Fruit fly (Drosophila melanogaster) whole organism, embryonic: ENCODE measurements around the gene CG7483.

Experiments used
- BEAF-32 ChIP-seq: fragments of 200-800 bp; sonication (Bioruptor generic); optimal IDR thresholded peaks from 3 replicates; lab custom pipeline; 2017; ENCODE audit warnings: missing biosample characterization, missing genetic modification characterization, mild to moderate bottlenecking, moderate library complexity, missing genetic modification reagents
- Blimp-1 ChIP-seq: fragments of 200-800 bp; sonication (Bioruptor generic); optimal IDR thresholded peaks from 3 replicates; lab custom pipeline; 2018; ENCODE audit warnings: missing biosample characterization, missing genetic modification characterization, mild to moderate bottlenecking, moderate library complexity, missing genetic modification reagents
- CG11247 ChIP-seq: fragments of 200-800 bp; sonication (Bioruptor generic); IDR thresholded peaks from 2 replicates; pipeline ENCODE4 v1.3.6; 2022; ENCODE audit warnings: missing biosample characterization, missing genetic modification characterization
- CG13287 ChIP-seq: fragments of 200-800 bp; sonication (Bioruptor generic); IDR thresholded peaks from 2 replicates; pipeline ENCODE4 v1.3.6; 2022; ENCODE audit warnings: missing biosample characterization, missing genetic modification characterization; ENCODE audit not compliant: partially characterized antibody
- CG13624 ChIP-seq: fragments of 200-800 bp; sonication (Bioruptor generic); optimal IDR thresholded peaks from 2 replicates; lab custom pipeline; 2016; ENCODE audit warnings: missing biosample characterization, missing genetic modification characterization
- CG1603 ChIP-seq: fragments of 200-800 bp; sonication (Bioruptor generic); optimal IDR thresholded peaks from 2 replicates; lab custom pipeline; 2019; ENCODE audit warnings: missing biosample characterization, mild to moderate bottlenecking, missing genetic modification characterization, moderate library complexity
- CG16813 ChIP-seq: fragments of 200-800 bp; sonication (Bioruptor generic); IDR thresholded peaks from 3 replicates; pipeline ENCODE4 v1.3.6; 2022; ENCODE audit warnings: missing biosample characterization, missing genetic modification characterization; ENCODE audit not compliant: partially characterized antibody
- CG17385 ChIP-seq: fragments of 200-800 bp; sonication (Bioruptor generic); optimal IDR thresholded peaks from 3 replicates; lab custom pipeline; 2018; ENCODE audit warnings: missing biosample characterization, mild to moderate bottlenecking, missing genetic modification characterization
- CG4617 ChIP-seq: fragments of 200-800 bp; sonication (Bioruptor generic); optimal IDR thresholded peaks from 3 replicates; lab custom pipeline; 2016; ENCODE audit warnings: missing biosample characterization, missing genetic modification characterization, borderline replicate concordance
- CG4730 ChIP-seq: fragments of 200-800 bp; sonication (Bioruptor generic); IDR thresholded peaks from 2 replicates; pipeline ENCODE4 v1.3.6; 2022; ENCODE audit warnings: missing biosample characterization, missing genetic modification characterization
- CG5180 ChIP-seq: fragments of 200-800 bp; sonication (Bioruptor generic); optimal IDR thresholded peaks from 3 replicates; lab custom pipeline; 2017; ENCODE audit warnings: missing biosample characterization, missing genetic modification characterization, mild to moderate bottlenecking, moderate library complexity, missing genetic modification reagents
- CG6765 ChIP-seq: fragments of 200-800 bp; sonication (Bioruptor generic); optimal IDR thresholded peaks from 3 replicates; lab custom pipeline; 2017; ENCODE audit warnings: missing biosample characterization, mild to moderate bottlenecking, missing genetic modification characterization
- CG7372 ChIP-seq: fragments of 200-800 bp; sonication (Bioruptor generic); IDR thresholded peaks from 2 replicates; pipeline ENCODE4 v1.3.6; 2022; ENCODE audit warnings: missing biosample characterization, missing genetic modification characterization
- CG9797 ChIP-seq: fragments of 200-800 bp; sonication (Bioruptor generic); optimal IDR thresholded peaks from 3 replicates; lab custom pipeline; 2018; ENCODE audit warnings: missing biosample characterization, mild to moderate bottlenecking, missing genetic modification characterization
- Deaf1 ChIP-seq: fragments of 200-800 bp; optimal IDR thresholded peaks from 3 replicates; lab custom pipeline; 2019; ENCODE audit warnings: missing biosample characterization, mild to moderate bottlenecking, missing genetic modification characterization, moderate library complexity
- Dll ChIP-seq: fragments of 200-800 bp; sonication (Bioruptor generic); IDR thresholded peaks from 4 replicates; pipeline ENCODE4 v1.3.6; 2022; ENCODE audit warnings: missing biosample characterization, missing genetic modification characterization; ENCODE audit not compliant: partially characterized antibody
- Doc3 ChIP-seq: fragments of 200-800 bp; sonication (Bioruptor generic); IDR thresholded peaks from 3 replicates; pipeline ENCODE4 v1.3.6; 2022; ENCODE audit warnings: missing biosample characterization, missing genetic modification characterization; ENCODE audit not compliant: partially characterized antibody
- Dp ChIP-seq: fragments of 200-800 bp; sonication (Bioruptor generic); optimal IDR thresholded peaks from 2 replicates; lab custom pipeline; 2018; ENCODE audit warnings: missing biosample characterization, mild to moderate bottlenecking, missing genetic modification characterization, moderate library complexity
- Dref ChIP-seq: fragments of 200-800 bp; sonication (Bioruptor generic); IDR thresholded peaks from 2 replicates; pipeline ENCODE4 v1.3.6; 2022; ENCODE audit warnings: missing biosample characterization, missing genetic modification characterization
- E2f2 ChIP-seq: fragments of 200-800 bp; sonication (Bioruptor generic); IDR thresholded peaks from 2 replicates; pipeline ENCODE4 v1.3.6; 2022; ENCODE audit warnings: missing biosample characterization, missing genetic modification characterization
- Gsc ChIP-seq: fragments of 200-800 bp; sonication (Bioruptor generic); IDR thresholded peaks from 2 replicates; pipeline ENCODE4 v1.3.6; 2022; ENCODE audit warnings: missing biosample characterization, missing genetic modification characterization
- HmgZ ChIP-seq: fragments of 200-800 bp; sonication (Bioruptor generic); optimal IDR thresholded peaks from 2 replicates; lab custom pipeline; 2018; ENCODE audit warnings: missing biosample characterization, mild to moderate bottlenecking, missing genetic modification characterization
- Lhr ChIP-seq: fragments of 200-800 bp; sonication (Bioruptor generic); optimal IDR thresholded peaks from 3 replicates; lab custom pipeline; 2017; ENCODE audit warnings: mild to moderate bottlenecking, missing biosample characterization, missing genetic modification reagents, missing genetic modification characterization
- MBD-R2 ChIP-seq: fragments of 200-800 bp; sonication (Bioruptor generic); IDR thresholded peaks from 2 replicates; pipeline ENCODE4 v1.3.6; 2022; ENCODE audit warnings: missing biosample characterization, missing genetic modification characterization
- MESR4 ChIP-seq: fragments of 200-800 bp; sonication (Bioruptor generic); optimal IDR thresholded peaks from 2 replicates; lab custom pipeline; 2018; ENCODE audit warnings: missing biosample characterization, mild to moderate bottlenecking, missing genetic modification characterization, moderate library complexity
- Pdp1 ChIP-seq, 2 experiments: fragments of 200-800 bp; sonication (Bioruptor generic); optimal IDR thresholded peaks; 3 replicates each; lab custom pipeline; 2016; ENCODE audit warnings: missing biosample characterization in 2 of 2, missing genetic modification characterization in 2 of 2, mild to moderate bottlenecking in 1 of 2, moderate library complexity in 1 of 2
- Scr ChIP-seq: fragments of 200-800 bp; sonication (Bioruptor generic); IDR thresholded peaks from 2 replicates; pipeline ENCODE4 v1.3.6; 2022; ENCODE audit warnings: missing biosample characterization, missing genetic modification characterization; ENCODE audit not compliant: partially characterized antibody
- Sry-δ ChIP-seq: fragments of 200-800 bp; sonication (Bioruptor generic); optimal IDR thresholded peaks from 2 replicates; lab custom pipeline; 2016; ENCODE audit warnings: missing biosample characterization, missing genetic modification characterization
- Ssrp ChIP-seq: fragments of 200-800 bp; sonication (Bioruptor generic); optimal IDR thresholded peaks from 2 replicates; lab custom pipeline; 2018; ENCODE audit warnings: missing biosample characterization, mild to moderate bottlenecking, missing genetic modification characterization, moderate library complexity
- bigmax ChIP-seq: fragments of 200-800 bp; sonication (Bioruptor generic); optimal IDR thresholded peaks from 2 replicates; lab custom pipeline; 2018; ENCODE audit warnings: missing biosample characterization, mild to moderate bottlenecking, missing genetic modification characterization
- chinmo ChIP-seq: fragments of 200-800 bp; sonication (Bioruptor generic); IDR thresholded peaks from 4 replicates; pipeline ENCODE4 v1.3.6; 2022; ENCODE audit warnings: missing biosample characterization, missing genetic modification characterization; ENCODE audit not compliant: partially characterized antibody
- esg ChIP-seq: fragments of 200-800 bp; sonication (Bioruptor generic); conservative IDR thresholded peaks from 2 replicates; pipeline ENCODE4 v1.3.6; 2022; ENCODE audit warnings: missing biosample characterization, missing genetic modification characterization
- gfzf ChIP-seq: fragments of 200-800 bp; sonication (Bioruptor generic); optimal IDR thresholded peaks from 2 replicates; lab custom pipeline; 2016; ENCODE audit warnings: missing biosample characterization, mild to moderate bottlenecking, missing genetic modification characterization, moderate library complexity
- hth ChIP-seq: fragments of >200 bp; optimal IDR thresholded peaks from 2 replicates; lab custom pipeline; 2017; ENCODE audit warnings: inconsistent platforms
- kah ChIP-seq: fragments of 200-800 bp; sonication (Bioruptor generic); optimal IDR thresholded peaks from 2 replicates; lab custom pipeline; 2018; ENCODE audit warnings: missing biosample characterization, mild to moderate bottlenecking, missing genetic modification characterization
- knrl ChIP-seq: fragments of 200-800 bp; sonication (Bioruptor generic); IDR thresholded peaks from 3 replicates; pipeline ENCODE4 v1.3.6; 2022; ENCODE audit warnings: missing biosample characterization, missing genetic modification characterization; ENCODE audit not compliant: partially characterized antibody
- mld ChIP-seq: fragments of 200-800 bp; sonication (Bioruptor generic); IDR thresholded peaks from 3 replicates; pipeline ENCODE4 v1.3.6; 2022; ENCODE audit warnings: missing biosample characterization, missing genetic modification characterization; ENCODE audit not compliant: partially characterized antibody
- onecut ChIP-seq: fragments of 200-800 bp; sonication (Bioruptor generic); IDR thresholded peaks from 2 replicates; pipeline ENCODE4 v1.3.6; 2022; ENCODE audit warnings: missing biosample characterization, missing genetic modification characterization
- phol ChIP-seq: fragments of 200-800 bp; sonication (Bioruptor generic); optimal IDR thresholded peaks from 3 replicates; lab custom pipeline; 2018; ENCODE audit warnings: missing biosample characterization, mild to moderate bottlenecking, missing genetic modification characterization, moderate library complexity
- pzg ChIP-seq: fragments of 200-800 bp; sonication (Bioruptor generic); optimal IDR thresholded peaks from 3 replicates; lab custom pipeline; 2018; ENCODE audit warnings: missing biosample characterization, mild to moderate bottlenecking, missing genetic modification characterization, moderate library complexity
- ro ChIP-seq: fragments of 200-800 bp; sonication (Bioruptor generic); IDR thresholded peaks from 2 replicates; pipeline ENCODE4 v1.3.6; 2022; ENCODE audit warnings: missing biosample characterization, missing genetic modification characterization
- row ChIP-seq: fragments of 200-800 bp; sonication (Bioruptor generic); IDR thresholded peaks from 3 replicates; pipeline ENCODE4 v1.3.6; 2022; ENCODE audit warnings: missing biosample characterization, missing genetic modification characterization
- sima ChIP-seq: fragments of 200-800 bp; sonication (Bioruptor generic); optimal IDR thresholded peaks from 2 replicates; lab custom pipeline; 2016; ENCODE audit warnings: missing biosample characterization, missing genetic modification characterization
- stwl ChIP-seq: fragments of 200-800 bp; sonication (Bioruptor generic); optimal IDR thresholded peaks from 3 replicates; lab custom pipeline; 2018; ENCODE audit warnings: missing biosample characterization, mild to moderate bottlenecking, missing genetic modification characterization, moderate library complexity

CG7483 gene

DNA sequence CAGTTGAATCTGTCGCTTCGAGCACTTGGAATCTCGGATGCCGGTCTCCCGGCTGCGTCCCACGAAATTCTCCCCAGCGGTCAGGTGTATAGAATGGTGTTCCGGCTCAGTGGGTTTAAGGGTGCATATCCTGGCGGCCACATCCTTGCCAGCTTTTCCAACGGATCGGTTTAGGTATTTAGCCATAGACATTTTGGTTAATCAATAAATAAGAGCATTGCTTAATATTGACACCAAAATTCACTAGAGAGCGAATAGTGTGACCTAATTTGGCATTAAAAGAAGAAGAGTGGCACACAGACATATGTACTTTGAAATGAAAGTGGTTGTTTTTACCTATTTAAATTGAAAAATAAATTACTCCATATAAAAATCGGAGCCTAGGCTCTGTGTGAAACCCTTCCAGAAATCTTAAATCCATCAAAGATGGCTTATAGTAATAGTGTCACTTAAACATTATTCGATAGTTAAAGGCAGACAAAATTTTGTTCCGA lies 30.3 kb downstream of the CG7483 start, which contains the start of the genes PNKP and COX7AL:
TSS of gene PNKP (minus strand) at position 266 of the 494 bp plus-strand sequence.
TSS of gene COX7AL (plus strand) at position 419 of the 494 bp plus-strand sequence.
- TF ChIP-seq CG16813 (GFP tag; lab: Robert Waterston, UW), result no peak
- TF ChIP-seq pzg (GFP tag; lab: Kevin White, UChicago), result peak; percentile 37
- peak; percentile 24 for TF ChIP-seq CG4617 (GFP tag; lab: Kevin White, UChicago)
- 0 out of 4 replicates have a peak, but pooled peaks have one; percentile 17 for TF ChIP-seq Dll (GFP tag; lab: Robert Waterston, UW)
- peak; percentile 14 for TF ChIP-seq CG1603 (tag; lab: Kevin White, UChicago)
- TF ChIP-seq kah, result peak; percentile 4
- TF ChIP-seq CG5180 (GFP tag; lab: Kevin White, UChicago), result no peak
- TF ChIP-seq CG17385 (GFP tag; lab: Kevin White, UChicago), result peak; percentile 92
- no peak for TF ChIP-seq sima (GFP tag; lab: Kevin White, UChicago)
- no peak for TF ChIP-seq hth (lab: Kevin White, UChicago)
- no peak for TF ChIP-seq Lhr (GFP tag; lab: Kevin White, UChicago)
- no peak for TF ChIP-seq mld (GFP tag; lab: Robert Waterston, UW)
- no peak for TF ChIP-seq CG7372
- no peak for TF ChIP-seq CG13624 (GFP tag; lab: Kevin White, UChicago)
- TF ChIP-seq Dp (GFP tag; lab: Kevin White, UChicago), result peak; percentile 58
- peak; percentile 89 for TF ChIP-seq onecut (GFP tag; lab: Robert Waterston, UW)
- TF ChIP-seq Pdp1 (GFP tag; optimal IDR thresholded peaks at IDR 0.05; lab: Kevin White, UChicago), result peak in 1 of 2 experiments; percentile 20
- TF ChIP-seq Deaf1, result no peak
- no peak for TF ChIP-seq CG11247 (GFP tag; lab: Robert Waterston, UW)
- 0 out of 3 replicates have a peak, but pooled peaks have one; percentile 18 for TF ChIP-seq Doc3
- peak; percentile 21 for TF ChIP-seq CG9797 (GFP tag; lab: Kevin White, UChicago)
- peak; percentile 14 for TF ChIP-seq stwl (tag; lab: Kevin White, UChicago)
- no peak for TF ChIP-seq Gsc
- peak; percentile 13 for TF ChIP-seq Sry-δ (GFP tag; lab: Kevin White, UChicago)
- peak; percentile 32; the same call in 1 of the 2 replicates for TF ChIP-seq Dref (GFP tag; lab: Robert Waterston, UW)
- TF ChIP-seq row, result peak; percentile 42; the same call in 2 of the 3 replicates
- 0 out of 2 replicates have a peak, but pooled peaks have one; percentile 19 for TF ChIP-seq CG13287 (GFP tag; lab: Robert Waterston, UW)
- TF ChIP-seq E2f2 (GFP tag; lab: Robert Waterston, UW), result peak; percentile 71
- no peak for TF ChIP-seq bigmax
- TF ChIP-seq gfzf (GFP tag; lab: Kevin White, UChicago), result peak; percentile 60
- TF ChIP-seq MBD-R2 (GFP tag; lab: Robert Waterston, UW), result peak; percentile 73
- TF ChIP-seq esg (GFP tag; lab: Robert Waterston, UW), result no peak
- TF ChIP-seq Scr (GFP tag; lab: Robert Waterston, UW), result peak; percentile 46; the same call in 1 of the 2 replicates
- peak; percentile 33 for TF ChIP-seq BEAF-32 (GFP tag; lab: Kevin White, UChicago)
- 0 out of 3 replicates have a peak, but pooled peaks have one; percentile 27 for TF ChIP-seq knrl (GFP tag; lab: Robert Waterston, UW)
- peak; percentile 44 for TF ChIP-seq MESR4
- TF ChIP-seq HmgZ (tag; lab: Kevin White, UChicago), result peak; percentile 13

DNA sequence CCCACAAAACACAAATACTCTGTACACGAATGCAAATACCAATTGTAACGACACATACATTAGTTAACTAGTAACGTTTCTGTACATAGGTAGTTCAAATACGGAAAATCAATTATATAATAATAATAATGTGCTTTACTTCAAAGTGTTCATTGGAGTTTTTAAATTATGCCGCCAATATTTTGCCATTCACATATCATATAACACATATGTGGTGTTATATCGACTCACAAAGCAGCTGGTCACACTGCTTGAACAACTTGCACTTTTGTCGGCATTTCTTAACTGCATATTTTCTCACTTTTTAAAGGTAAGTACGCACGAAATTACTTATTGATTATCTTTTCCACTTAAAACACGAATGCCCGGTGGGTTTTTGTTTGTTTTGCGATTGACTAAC lies 31.2 kb downstream of the CG7483 start, which contains the start of gene DppIII:
TSS of gene DppIII (plus strand) at position 227 of the 400 bp plus-strand sequence.
- TF ChIP-seq phol (peak; percentile 16), CG17385 (GFP tag; lab: Kevin White, UChicago) (peak; percentile 34), CG6765 (no peak), gfzf (GFP tag; lab: Kevin White, UChicago) (peak; percentile 65), Dref (GFP tag; lab: Robert Waterston, UW) (peak; percentile 14; the same call in 1 of the 2 replicates), CG4730 (GFP tag; lab: Robert Waterston, UW) (no peak), E2f2 (GFP tag; lab: Robert Waterston, UW) (peak; percentile 86), chinmo (GFP tag; lab: Robert Waterston, UW) (0 out of 4 replicates have a peak, but pooled peaks have one; percentile 44), BEAF-32 (GFP tag; lab: Kevin White, UChicago) (peak; percentile 39), ro (GFP tag; lab: Robert Waterston, UW) (no peak), pzg (GFP tag; lab: Kevin White, UChicago) (peak; percentile 55), MBD-R2 (GFP tag; lab: Robert Waterston, UW) (peak; percentile 55), stwl (tag; lab: Kevin White, UChicago) (peak; percentile 35), Scr (GFP tag; lab: Robert Waterston, UW) (0 out of 2 replicates have a peak, but pooled peaks have one; percentile 25), Ssrp (tag; lab: Kevin White, UChicago) (no peak), Pdp1 (GFP tag; optimal IDR thresholded peaks at IDR 0.05; lab: Kevin White, UChicago) (peak in 1 of 2 experiments; percentile 84), Dp (GFP tag; lab: Kevin White, UChicago) (peak; percentile 78), Blimp-1 (peak; percentile 78), CG1603 (tag; lab: Kevin White, UChicago) (peak; percentile 1)
